Fruit fly (Drosophila melanogaster) whole organism, embryonic: ENCODE data around the gene Galphai.
A peak's percentile ranks its signal among the peaks of the same experiment; 100 is the strongest.

Experiments
- CG10321 ChIP-seq: fragments of 200-800 bp; sonication (Bioruptor generic); IDR thresholded peaks from 2 replicates; pipeline ENCODE4 v1.3.6; 2022; ENCODE audit warnings: missing biosample characterization, missing genetic modification characterization
- CG11085 ChIP-seq: fragments of 200-800 bp; sonication (Bioruptor generic); IDR thresholded peaks from 2 replicates; pipeline ENCODE4 v1.3.6; 2022; ENCODE audit warnings: missing biosample characterization, missing genetic modification characterization
- CG13287 ChIP-seq: fragments of 200-800 bp; sonication (Bioruptor generic); IDR thresholded peaks from 2 replicates; pipeline ENCODE4 v1.3.6; 2022; ENCODE audit warnings: missing biosample characterization, missing genetic modification characterization; ENCODE audit not compliant: partially characterized antibody
- CG14965 ChIP-seq: fragments of 200-800 bp; sonication (Bioruptor generic); optimal IDR thresholded peaks from 2 replicates; lab custom pipeline; 2016; ENCODE audit warnings: missing biosample characterization, missing genetic modification characterization, borderline replicate concordance
- CG15269 ChIP-seq: fragments of 200-800 bp; sonication (Bioruptor generic); optimal IDR thresholded peaks from 2 replicates; lab custom pipeline; 2018; ENCODE audit warnings: missing biosample characterization, mild to moderate bottlenecking, missing genetic modification characterization, moderate library complexity
- CG15514 ChIP-seq: fragments of 200-800 bp; sonication (Bioruptor generic); optimal IDR thresholded peaks from 3 replicates; lab custom pipeline; 2017; ENCODE audit warnings: missing biosample characterization, missing genetic modification characterization, mild to moderate bottlenecking, moderate library complexity, missing genetic modification reagents
- CG16863 ChIP-seq: fragments of 200-800 bp; sonication (Bioruptor generic); optimal IDR thresholded peaks from 3 replicates; lab custom pipeline; 2016; ENCODE audit warnings: missing biosample characterization, missing genetic modification characterization
- CG17385 ChIP-seq: fragments of 200-800 bp; sonication (Bioruptor generic); optimal IDR thresholded peaks from 3 replicates; lab custom pipeline; 2018; ENCODE audit warnings: missing biosample characterization, mild to moderate bottlenecking, missing genetic modification characterization
- CG17568 ChIP-seq: fragments of 200-800 bp; sonication (Bioruptor generic); optimal IDR thresholded peaks from 2 replicates; lab custom pipeline; 2018; ENCODE audit warnings: missing biosample characterization, mild to moderate bottlenecking, missing genetic modification characterization, moderate library complexity
- CG2199 ChIP-seq: fragments of 200-800 bp; sonication (Bioruptor generic); IDR thresholded peaks from 3 replicates; pipeline ENCODE4 v1.3.6; 2022; ENCODE audit warnings: missing biosample characterization, missing genetic modification characterization
- CG2712 ChIP-seq: fragments of 200-800 bp; optimal IDR thresholded peaks from 3 replicates; lab custom pipeline; 2019; ENCODE audit warnings: missing biosample characterization, mild to moderate bottlenecking, missing genetic modification characterization, moderate library complexity
- CG43689 ChIP-seq: fragments of 200-800 bp; sonication (Bioruptor generic); IDR thresholded peaks from 2 replicates; pipeline ENCODE4 v1.3.6; 2022; ENCODE audit warnings: missing biosample characterization, missing genetic modification characterization
- CG4404 ChIP-seq: fragments of 200-800 bp; sonication (Bioruptor generic); IDR thresholded peaks from 2 replicates; pipeline ENCODE4 v1.3.6; 2022; ENCODE audit warnings: missing biosample characterization, missing genetic modification characterization
- CG6689 ChIP-seq: fragments of 200-800 bp; sonication (Bioruptor generic); IDR thresholded peaks from 2 replicates; pipeline ENCODE4 v1.3.6; 2022; ENCODE audit warnings: missing biosample characterization, missing genetic modification characterization
- CG6813 ChIP-seq: fragments of 200-800 bp; sonication (Bioruptor generic); optimal IDR thresholded peaks from 2 replicates; lab custom pipeline; 2017; ENCODE audit warnings: missing biosample characterization, missing genetic modification characterization, mild to moderate bottlenecking, moderate library complexity, missing genetic modification reagents
- CG6854 ChIP-seq: fragments of 200-800 bp; sonication (Bioruptor generic); optimal IDR thresholded peaks from 3 replicates; lab custom pipeline; 2017; ENCODE audit warnings: missing biosample characterization, mild to moderate bottlenecking, missing genetic modification characterization
- CG7839 ChIP-seq: fragments of 200-800 bp; sonication (Bioruptor generic); optimal IDR thresholded peaks from 3 replicates; lab custom pipeline; 2018; ENCODE audit warnings: missing biosample characterization, mild to moderate bottlenecking, missing genetic modification characterization, moderate library complexity
- Dp ChIP-seq: fragments of 200-800 bp; sonication (Bioruptor generic); optimal IDR thresholded peaks from 2 replicates; lab custom pipeline; 2018; ENCODE audit warnings: missing biosample characterization, mild to moderate bottlenecking, missing genetic modification characterization, moderate library complexity
- H15 ChIP-seq: fragments of 200-800 bp; sonication (Bioruptor generic); IDR thresholded peaks from 3 replicates; pipeline ENCODE4 v1.3.6; 2022; ENCODE audit warnings: missing biosample characterization, missing genetic modification characterization
- Lhr ChIP-seq: fragments of 200-800 bp; sonication (Bioruptor generic); optimal IDR thresholded peaks from 3 replicates; lab custom pipeline; 2017; ENCODE audit warnings: mild to moderate bottlenecking, missing biosample characterization, missing genetic modification reagents, missing genetic modification characterization
- MBD-R2 ChIP-seq: fragments of 200-800 bp; sonication (Bioruptor generic); IDR thresholded peaks from 2 replicates; pipeline ENCODE4 v1.3.6; 2022; ENCODE audit warnings: missing biosample characterization, missing genetic modification characterization
- Max ChIP-seq: fragments of 200-800 bp; sonication (Bioruptor generic); optimal IDR thresholded peaks from 2 replicates; lab custom pipeline; 2016; ENCODE audit warnings: missing biosample characterization, mild to moderate bottlenecking, missing genetic modification characterization
- Med ChIP-seq: fragments of 200-800 bp; sonication (Bioruptor generic); peaks from one replicate; lab custom pipeline; 2016; ENCODE audit warnings: missing biosample characterization, missing genetic modification characterization, mild to moderate bottlenecking, inconsistent platforms, moderate library complexity
- Pdp1 ChIP-seq, 2 experiments: fragments of 200-800 bp; sonication (Bioruptor generic); optimal IDR thresholded peaks; 3 replicates each; lab custom pipeline; 2016; ENCODE audit warnings: missing biosample characterization in 2 of 2, missing genetic modification characterization in 2 of 2, mild to moderate bottlenecking in 1 of 2, moderate library complexity in 1 of 2
- Sry-β ChIP-seq: fragments of 200-800 bp; sonication (Bioruptor generic); optimal IDR thresholded peaks from 2 replicates; lab custom pipeline; 2018; ENCODE audit warnings: missing biosample characterization, mild to moderate bottlenecking, missing genetic modification characterization, moderate library complexity
- aop ChIP-seq: fragments of 200-800 bp; sonication (Bioruptor generic); IDR thresholded peaks from 2 replicates; pipeline ENCODE4 v1.3.6; 2022; ENCODE audit warnings: missing biosample characterization, missing genetic modification characterization
- bab2 ChIP-seq: fragments of 200-800 bp; sonication (Bioruptor generic); optimal IDR thresholded peaks from 2 replicates; lab custom pipeline; 2016; ENCODE audit warnings: missing biosample characterization, missing genetic modification characterization
- bowl ChIP-seq: fragments of 200-800 bp; sonication (Bioruptor generic); IDR thresholded peaks from 2 replicates; pipeline ENCODE4 v1.3.6; 2022; ENCODE audit warnings: missing biosample characterization, missing genetic modification characterization
- cg ChIP-seq: fragments of 200-800 bp; sonication (Bioruptor generic); optimal IDR thresholded peaks from 3 replicates; lab custom pipeline; 2019; ENCODE audit warnings: missing biosample characterization, mild to moderate bottlenecking, missing genetic modification characterization, moderate library complexity
- dan ChIP-seq: fragments of 200-800 bp; sonication (Bioruptor generic); IDR thresholded peaks from 2 replicates; pipeline ENCODE4 v1.3.6; 2022; ENCODE audit warnings: missing biosample characterization, missing genetic modification characterization
- en ChIP-seq: fragments of 200-800 bp; sonication (Bioruptor generic); optimal IDR thresholded peaks from 2 replicates; lab custom pipeline; 2016; ENCODE audit warnings: missing biosample characterization, missing genetic modification characterization
- eyg ChIP-seq: fragments of 200-800 bp; sonication (Bioruptor generic); optimal IDR thresholded peaks from 3 replicates; lab custom pipeline; 2016; ENCODE audit warnings: missing biosample characterization, missing genetic modification characterization
- fd96Cb ChIP-seq: fragments of 200-800 bp; sonication (Bioruptor generic); optimal IDR thresholded peaks from 2 replicates; lab custom pipeline; 2018; ENCODE audit warnings: missing biosample characterization, mild to moderate bottlenecking, missing genetic modification characterization, moderate library complexity
- fu2 ChIP-seq: fragments of 200-800 bp; sonication (Bioruptor generic); optimal IDR thresholded peaks from 2 replicates; lab custom pipeline; 2016; ENCODE audit warnings: missing biosample characterization, missing genetic modification characterization
- grau ChIP-seq: fragments of 200-800 bp; optimal IDR thresholded peaks from 3 replicates; lab custom pipeline; 2019; ENCODE audit warnings: missing biosample characterization, mild to moderate bottlenecking, missing genetic modification characterization, moderate library complexity
- her ChIP-seq: fragments of 200-800 bp; sonication (Bioruptor generic); optimal IDR thresholded peaks from 2 replicates; lab custom pipeline; 2016; ENCODE audit warnings: missing biosample characterization, missing genetic modification characterization
- inv ChIP-seq: fragments of 200-800 bp; sonication (Bioruptor generic); IDR thresholded peaks from 2 replicates; pipeline ENCODE4 v1.3.6; 2022; ENCODE audit warnings: missing biosample characterization, missing genetic modification characterization; ENCODE audit not compliant: partially characterized antibody
- kay ChIP-seq: fragments of 200-800 bp; sonication (Bioruptor generic); optimal IDR thresholded peaks from 2 replicates; lab custom pipeline; 2016; ENCODE audit warnings: missing biosample characterization, missing genetic modification characterization
- nerfin-2 ChIP-seq: fragments of 200-800 bp; sonication (Bioruptor generic); IDR thresholded peaks from 2 replicates; pipeline ENCODE4 v1.3.6; 2022; ENCODE audit warnings: missing biosample characterization, missing genetic modification characterization; ENCODE audit not compliant: partially characterized antibody
- odd ChIP-seq: fragments of 200-800 bp; sonication (Bioruptor generic); optimal IDR thresholded peaks from 2 replicates; lab custom pipeline; 2017; ENCODE audit warnings: missing biosample characterization, mild to moderate bottlenecking, missing genetic modification characterization
- peb ChIP-seq: fragments of 200-800 bp; sonication (Bioruptor generic); IDR thresholded peaks from 2 replicates; pipeline ENCODE4 v1.3.6; 2022; ENCODE audit warnings: missing biosample characterization, missing genetic modification characterization
- pros ChIP-seq: fragments of 200-800 bp; sonication (Bioruptor generic); optimal IDR thresholded peaks from 3 replicates; lab custom pipeline; 2019; ENCODE audit warnings: missing biosample characterization, mild to moderate bottlenecking, missing genetic modification characterization, moderate library complexity
- pzg ChIP-seq: fragments of 200-800 bp; sonication (Bioruptor generic); optimal IDR thresholded peaks from 3 replicates; lab custom pipeline; 2018; ENCODE audit warnings: missing biosample characterization, mild to moderate bottlenecking, missing genetic modification characterization, moderate library complexity
- repo ChIP-seq: fragments of 200-800 bp; sonication (Bioruptor generic); optimal IDR thresholded peaks from 2 replicates; lab custom pipeline; 2016; ENCODE audit warnings: missing biosample characterization, missing genetic modification characterization
- salm ChIP-seq: fragments of 200-800 bp; sonication (Bioruptor generic); optimal IDR thresholded peaks from 2 replicates; lab custom pipeline; 2018; ENCODE audit warnings: missing biosample characterization, mild to moderate bottlenecking, missing genetic modification characterization
- schlank ChIP-seq: fragments of 200-800 bp; sonication (Bioruptor generic); optimal IDR thresholded peaks from 2 replicates; lab custom pipeline; 2018; ENCODE audit warnings: missing biosample characterization, mild to moderate bottlenecking, missing genetic modification characterization
- sqz ChIP-seq: fragments of 200-800 bp; sonication (Bioruptor generic); optimal IDR thresholded peaks from 3 replicates; lab custom pipeline; 2018; ENCODE audit warnings: missing biosample characterization, mild to moderate bottlenecking, missing genetic modification characterization
- ssp ChIP-seq: fragments of 200-800 bp; sonication (Bioruptor generic); IDR thresholded peaks from 2 replicates; pipeline ENCODE4 v1.3.6; 2022; ENCODE audit warnings: missing biosample characterization, missing genetic modification characterization
- stc ChIP-seq: fragments of 200-800 bp; sonication (Bioruptor generic); IDR thresholded peaks from 2 replicates; pipeline ENCODE4 v1.3.6; 2022; ENCODE audit warnings: missing biosample characterization, missing genetic modification characterization

The Galphai gene

DNA sequence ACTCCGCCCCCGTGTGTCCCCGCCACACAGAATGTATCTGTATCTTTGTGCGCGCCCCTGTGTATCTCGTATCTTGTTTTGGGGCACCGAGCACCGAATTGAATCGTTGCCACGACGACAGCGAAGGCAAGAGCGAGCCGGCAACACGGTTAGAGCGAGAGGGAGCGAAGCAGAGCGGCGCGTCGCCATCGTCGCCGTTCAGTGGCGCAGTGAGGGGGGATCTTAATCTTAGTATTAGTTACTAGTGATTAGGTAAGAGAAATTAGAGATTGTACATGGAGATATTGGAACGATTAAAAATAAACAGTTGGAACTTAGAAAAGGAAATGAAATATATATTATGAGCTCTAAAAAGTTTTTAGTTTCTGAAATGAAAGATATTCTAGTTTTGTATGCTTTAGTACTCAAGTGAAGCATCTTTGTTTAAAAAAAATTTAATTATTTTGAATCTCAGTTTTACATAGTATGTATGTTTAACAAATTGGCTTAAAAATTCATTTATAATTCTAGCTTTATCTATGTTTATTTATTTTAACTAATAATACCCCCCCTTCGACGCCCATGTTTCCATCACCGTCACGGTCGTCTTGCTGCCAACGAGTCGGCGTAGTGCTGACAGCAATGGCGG, 9.2 kb upstream of the Galphai start (continued):
- peak; percentile 56 for TF ChIP-seq pros
- TF ChIP-seq CG6813 = peak; percentile 88
- TF ChIP-seq Lhr (GFP tag; lab: Kevin White, UChicago) = peak; percentile 58
- TF ChIP-seq aop (GFP tag; lab: Robert Waterston, UW) = no peak
- peak; percentile 45; the same call in 1 of the 2 replicates for TF ChIP-seq dan (GFP tag; lab: Robert Waterston, UW)
- peak; percentile 52; the same call in 1 of the 2 replicates for TF ChIP-seq CG11085 (GFP tag; lab: Robert Waterston, UW)
- peak; percentile 53; the same call in 1 of the 2 replicates for TF ChIP-seq MBD-R2 (GFP tag; lab: Robert Waterston, UW)
- TF ChIP-seq salm (tag; lab: Kevin White, UChicago) = peak; percentile 65
- peak; percentile 94 for TF ChIP-seq CG6689 (GFP tag; lab: Robert Waterston, UW)
- no peak; the same call in none of the 2 replicates for TF ChIP-seq peb (GFP tag; lab: Robert Waterston, UW)
- peak; percentile 79; the same call in 1 of the 2 replicates for TF ChIP-seq ssp (GFP tag; lab: Robert Waterston, UW)
- TF ChIP-seq bab2 = peak; percentile 69
- TF ChIP-seq CG2712 = peak; percentile 97
- peak; percentile 92 for TF ChIP-seq Med (GFP tag; lab: Kevin White, UChicago)
- peak; percentile 93 for TF ChIP-seq grau
- peak; percentile 64 for TF ChIP-seq CG16863
- TF ChIP-seq CG13287 (GFP tag; lab: Robert Waterston, UW) = no peak; the same call in 1 of the 2 replicates
- peak; percentile 3 for TF ChIP-seq en (GFP tag; lab: Kevin White, UChicago)
- peak; percentile 45 for TF ChIP-seq Sry-β (GFP tag; lab: Kevin White, UChicago)
- no peak; the same call in 1 of the 2 replicates for TF ChIP-seq CG43689 (GFP tag; lab: Robert Waterston, UW)
- TF ChIP-seq CG10321 (GFP tag; lab: Robert Waterston, UW) = peak; percentile 77
- TF ChIP-seq sqz (GFP tag; lab: Kevin White, UChicago) = peak; percentile 83
- peak; percentile 92 for TF ChIP-seq fd96Cb
- peak; percentile 51 for TF ChIP-seq eyg (GFP tag; lab: Kevin White, UChicago)
- no peak for TF ChIP-seq nerfin-2
- no peak for TF ChIP-seq pzg (GFP tag; lab: Kevin White, UChicago)
- TF ChIP-seq cg (GFP tag; lab: Kevin White, UChicago) = no peak
- TF ChIP-seq fu2 (GFP tag; lab: Kevin White, UChicago) = peak; percentile 27
- TF ChIP-seq CG15514 (GFP tag; lab: Kevin White, UChicago) = peak; percentile 63
- TF ChIP-seq CG17568 (GFP tag; lab: Kevin White, UChicago) = peak; percentile 24
- no peak for TF ChIP-seq bowl (GFP tag; lab: Robert Waterston, UW)
- peak; percentile 90 for TF ChIP-seq CG15269
- peak; percentile 13 for TF ChIP-seq CG14965
- no peak for TF ChIP-seq inv (GFP tag; lab: Robert Waterston, UW)
- TF ChIP-seq repo = peak; percentile 1
- 0 out of 3 replicates have a peak, but pooled peaks have one; percentile 11 for TF ChIP-seq CG2199 (GFP tag; lab: Robert Waterston, UW)
- TF ChIP-seq her (GFP tag; lab: Kevin White, UChicago) = peak; percentile 31
- peak; percentile 80 to 82 for TF ChIP-seq Pdp1 (GFP tag; optimal IDR thresholded peaks at IDR 0.05; lab: Kevin White, UChicago)
- TF ChIP-seq CG6854 (GFP tag; lab: Kevin White, UChicago) = peak; percentile 89
- TF ChIP-seq CG7839 (tag; lab: Kevin White, UChicago) = peak; percentile 94
- TF ChIP-seq H15 = peak; percentile 68; the same call in 2 of the 3 replicates
- TF ChIP-seq CG4404 (GFP tag; lab: Robert Waterston, UW) = peak; percentile 85
- peak; percentile 87 for TF ChIP-seq CG17385 (GFP tag; lab: Kevin White, UChicago)
- no peak for TF ChIP-seq Dp (GFP tag; lab: Kevin White, UChicago)
- TF ChIP-seq stc (GFP tag; lab: Robert Waterston, UW) = peak; percentile 82
- peak; percentile 79 for TF ChIP-seq Max (GFP tag; lab: Kevin White, UChicago)
- TF ChIP-seq odd (GFP tag; lab: Kevin White, UChicago) = peak; percentile 94
- TF ChIP-seq kay (GFP tag; lab: Kevin White, UChicago) = peak; percentile 91
- peak; percentile 7 for TF ChIP-seq schlank (tag; lab: Kevin White, UChicago)
